Worm (Caenorhabditis elegans) whole organism, L1 larva: ENCODE data around the gene T07D3.4.
A peak's percentile ranks its signal among the peaks of the same experiment; 100 is the strongest.

Experiments used
- C04F5.9 ChIP-seq: sonication (generic microtip); optimal IDR thresholded peaks from 2 replicates; lab custom pipeline; 2016; ENCODE audit warnings: missing genetic modification characterization, missing compliant biosample characterization
- C34B4.2 ChIP-seq: sonication (generic microtip); optimal IDR thresholded peaks from 2 replicates; lab custom pipeline; 2017; ENCODE audit warnings: mild to moderate bottlenecking, missing genetic modification characterization, missing compliant biosample characterization
- aha-1 ChIP-seq: fragments of 150-350 bp; optimal IDR thresholded peaks from 2 replicates; lab custom pipeline; 2014; ENCODE audit warnings: missing biosample characterization, missing genetic modification characterization
- alr-1 ChIP-seq: fragments of 200-800 bp; sonication (Bioruptor generic); optimal IDR thresholded peaks from 2 replicates; lab custom pipeline; 2018; ENCODE audit warnings: borderline replicate concordance, mild to moderate bottlenecking, missing genetic modification characterization, missing compliant biosample characterization
- ceh-63 ChIP-seq: fragments of 200-800 bp; sonication (Bioruptor generic); optimal IDR thresholded peaks from 2 replicates; lab custom pipeline; 2018; ENCODE audit warnings: mild to moderate bottlenecking, missing genetic modification characterization, missing compliant biosample characterization
- ceh-8 ChIP-seq: fragments of 200-800 bp; sonication (Bioruptor generic); optimal IDR thresholded peaks from 2 replicates; lab custom pipeline; 2018; ENCODE audit warnings: mild to moderate bottlenecking, missing genetic modification characterization, moderate library complexity, missing compliant biosample characterization
- ceh-88 ChIP-seq: fragments of 200-800 bp; sonication (Bioruptor generic); IDR thresholded peaks from 2 replicates; pipeline ENCODE4 v1.3.6; 2022; ENCODE audit warnings: missing genetic modification characterization, missing compliant biosample characterization
- ceh-90 ChIP-seq: sonication (generic microtip); optimal IDR thresholded peaks from 2 replicates; lab custom pipeline; 2016; ENCODE audit warnings: missing genetic modification characterization, missing compliant biosample characterization
- ces-1 ChIP-seq: fragments of 150-350 bp; optimal IDR thresholded peaks from 2 replicates; lab custom pipeline; 2014; ENCODE audit warnings: missing biosample characterization, missing genetic modification reagents, missing genetic modification characterization
- efl-1 ChIP-seq, 4 experiments: fragments of 150-350 bp; optimal IDR thresholded peaks in 3 of 4; peaks in 1 of 4; 1 replicate in 1 of 4; 2 replicates in 3 of 4; lab custom pipeline; 2014; ENCODE audit warnings: missing biosample characterization in 2 of 4, missing genetic modification characterization in 2 of 4, missing genetic modification reagents in 2 of 4
- efl-3 ChIP-seq: fragments of 200-800 bp; sonication (Bioruptor generic); optimal IDR thresholded peaks from 2 replicates; lab custom pipeline; 2018; ENCODE audit warnings: mild to moderate bottlenecking, missing genetic modification characterization, missing compliant biosample characterization
- egl-13 ChIP-seq: sonication (generic microtip); optimal IDR thresholded peaks from 2 replicates; lab custom pipeline; 2016; ENCODE audit warnings: missing genotype, missing genetic modification reagents, missing genetic modification characterization, missing compliant biosample characterization
- egl-27 ChIP-seq, 2 experiments: fragments of 150-350 bp in 1 of 2; sonication (generic microtip); optimal IDR thresholded peaks; 3 replicates each; lab custom pipeline; 2017 to 2018; ENCODE audit warnings: missing biosample characterization in 2 of 2, missing genetic modification characterization in 2 of 2, missing genetic modification reagents in 2 of 2
- fkh-8 ChIP-seq: sonication (generic microtip); optimal IDR thresholded peaks from 2 replicates; lab custom pipeline; 2016; ENCODE audit warnings: mild to moderate bottlenecking, missing genetic modification characterization, missing compliant biosample characterization
- fos-1 ChIP-seq: fragments of 150-350 bp; optimal IDR thresholded peaks from 2 replicates; lab custom pipeline; 2014; ENCODE audit warnings: missing biosample characterization, missing genetic modification characterization
- grh-1 ChIP-seq: fragments of 200-800 bp; sonication (Bioruptor generic); IDR thresholded peaks from 2 replicates; pipeline ENCODE4 v1.3.6; 2022; ENCODE audit warnings: missing genetic modification reagents, missing genetic modification characterization, missing compliant biosample characterization
- hlh-17 ChIP-seq: fragments of 200-800 bp; sonication (Bioruptor generic); optimal IDR thresholded peaks from 2 replicates; lab custom pipeline; 2018; ENCODE audit warnings: missing genetic modification characterization, mild to moderate bottlenecking, missing compliant biosample characterization, moderate library complexity, borderline replicate concordance
- hlh-4 ChIP-seq: sonication (generic microtip); optimal IDR thresholded peaks from 2 replicates; lab custom pipeline; 2016; ENCODE audit warnings: mild to moderate bottlenecking, missing genetic modification characterization, missing compliant biosample characterization
- hpl-2 ChIP-seq: fragments of 150-350 bp; optimal IDR thresholded peaks from 2 replicates; lab custom pipeline; 2014; ENCODE audit warnings: missing biosample characterization, missing genetic modification reagents, missing genetic modification characterization
- irx-1 ChIP-seq: sonication (generic microtip); optimal IDR thresholded peaks from 2 replicates; lab custom pipeline; 2016; ENCODE audit warnings: missing genetic modification characterization, missing compliant biosample characterization
- lin-13 ChIP-seq: fragments of 150-350 bp; optimal IDR thresholded peaks from 2 replicates; lab custom pipeline; 2014; ENCODE audit warnings: missing biosample characterization, missing genetic modification reagents, missing genetic modification characterization
- lin-14 ChIP-seq: fragments of 200-800 bp; sonication (Bioruptor generic); optimal IDR thresholded peaks from 2 replicates; lab custom pipeline; 2018; ENCODE audit warnings: mild to moderate bottlenecking, missing genetic modification characterization, moderate library complexity, missing compliant biosample characterization
- lin-15B ChIP-seq: fragments of 150-350 bp; sonication (generic microtip); optimal IDR thresholded peaks from 3 replicates; lab custom pipeline; 2014; ENCODE audit warnings: missing biosample characterization, missing genetic modification characterization
- lin-39 ChIP-seq: fragments of 150-350 bp; optimal IDR thresholded peaks from 2 replicates; lab custom pipeline; 2014; ENCODE audit warnings: missing biosample characterization, missing genetic modification reagents, missing genetic modification characterization
- lsy-2 ChIP-seq, 2 experiments: fragments of 150-350 bp; optimal IDR thresholded peaks; 2 replicates each; lab custom pipeline; 2014; ENCODE audit warnings: missing biosample characterization in 2 of 2, missing genetic modification characterization in 2 of 2
- mab-9 ChIP-seq: fragments of 200-800 bp; sonication (Bioruptor generic); IDR thresholded peaks from 2 replicates; pipeline ENCODE4 v1.3.6; 2022; ENCODE audit warnings: missing genetic modification reagents, missing genetic modification characterization, missing compliant biosample characterization
- mef-2 ChIP-seq: fragments of 150-350 bp; optimal IDR thresholded peaks from 2 replicates; lab custom pipeline; 2014; ENCODE audit warnings: missing biosample characterization, missing genetic modification characterization
- mep-1 ChIP-seq: fragments of 150-350 bp; optimal IDR thresholded peaks from 2 replicates; lab custom pipeline; 2014; ENCODE audit warnings: missing biosample characterization, missing genetic modification characterization
- nhr-11 ChIP-seq: fragments of 150-350 bp; optimal IDR thresholded peaks from 2 replicates; lab custom pipeline; 2014; ENCODE audit warnings: missing biosample characterization, missing genetic modification characterization
- nhr-19 ChIP-seq: fragments of 200-800 bp; sonication (Bioruptor generic); conservative IDR thresholded peaks from 2 replicates; pipeline ENCODE4 v1.3.6; 2022; ENCODE audit warnings: missing genetic modification characterization, missing compliant biosample characterization
- nhr-20 ChIP-seq: sonication (generic microtip); optimal IDR thresholded peaks from 2 replicates; lab custom pipeline; 2016; ENCODE audit warnings: mild to moderate bottlenecking, missing genetic modification characterization, missing compliant biosample characterization
- nhr-28 ChIP-seq: fragments of 150-350 bp; optimal IDR thresholded peaks from 2 replicates; lab custom pipeline; 2014; ENCODE audit warnings: missing biosample characterization, missing genetic modification characterization
- nhr-71 ChIP-seq: sonication (generic microtip); optimal IDR thresholded peaks from 2 replicates; lab custom pipeline; 2016; ENCODE audit warnings: mild to moderate bottlenecking, missing genetic modification characterization, moderate library complexity, missing compliant biosample characterization
- nhr-76 ChIP-seq: sonication (generic microtip); optimal IDR thresholded peaks from 2 replicates; lab custom pipeline; 2017; ENCODE audit warnings: missing biosample characterization, missing genetic modification characterization
- nhr-77 ChIP-seq: fragments of 150-350 bp; optimal IDR thresholded peaks from 2 replicates; lab custom pipeline; 2014; ENCODE audit warnings: missing biosample characterization, missing genetic modification characterization
- nhr-84 ChIP-seq: sonication (generic microtip); optimal IDR thresholded peaks from 2 replicates; lab custom pipeline; 2017; ENCODE audit warnings: missing biosample characterization, missing genetic modification characterization
- nhr-85 ChIP-seq: sonication (generic microtip); peaks from one replicate; lab custom pipeline; 2016; ENCODE audit warnings: missing genetic modification characterization, inconsistent platforms, missing compliant biosample characterization
- pag-3 ChIP-seq: sonication (generic microtip); optimal IDR thresholded peaks from 2 replicates; lab custom pipeline; 2017; ENCODE audit warnings: missing genetic modification characterization, mild to moderate bottlenecking, missing compliant biosample characterization, antibody characterized with exemption, borderline replicate concordance; ENCODE audit not compliant: insufficient read depth
- pax-3 ChIP-seq: fragments of 200-800 bp; sonication (Bioruptor generic); optimal IDR thresholded peaks from 2 replicates; lab custom pipeline; 2018; ENCODE audit warnings: mild to moderate bottlenecking, missing genetic modification characterization, moderate library complexity, missing compliant biosample characterization
- pqm-1 ChIP-seq: sonication (generic microtip); optimal IDR thresholded peaks from 3 replicates; lab custom pipeline; 2017; ENCODE audit warnings: missing biosample characterization, missing genetic modification characterization
- rnt-1 ChIP-seq: sonication (generic microtip); optimal IDR thresholded peaks from 2 replicates; lab custom pipeline; 2016; ENCODE audit warnings: mild to moderate bottlenecking, missing genetic modification characterization, moderate library complexity, missing compliant biosample characterization
- snu-23 ChIP-seq: sonication (generic microtip); optimal IDR thresholded peaks from 2 replicates; lab custom pipeline; 2016; ENCODE audit warnings: missing genetic modification characterization, missing compliant biosample characterization
- sptf-1 ChIP-seq: fragments of 150-350 bp; optimal IDR thresholded peaks from 2 replicates; lab custom pipeline; 2014; ENCODE audit warnings: missing biosample characterization, missing genetic modification characterization
- swsn-7 ChIP-seq: sonication (generic microtip); optimal IDR thresholded peaks from 2 replicates; lab custom pipeline; 2016; ENCODE audit warnings: missing genetic modification characterization, missing compliant biosample characterization
- tbx-2 ChIP-seq: sonication (generic microtip); optimal IDR thresholded peaks from 2 replicates; lab custom pipeline; 2016; ENCODE audit warnings: missing genetic modification characterization, missing compliant biosample characterization
- tlp-1 ChIP-seq: fragments of 150-350 bp; optimal IDR thresholded peaks from 2 replicates; lab custom pipeline; 2014; ENCODE audit warnings: missing biosample characterization, missing genetic modification characterization
- unc-30 ChIP-seq: sonication (generic microtip); optimal IDR thresholded peaks from 2 replicates; lab custom pipeline; 2017; ENCODE audit warnings: missing biosample characterization, missing genetic modification characterization
- unc-62 ChIP-seq: fragments of 150-350 bp; optimal IDR thresholded peaks from 2 replicates; lab custom pipeline; 2014; ENCODE audit warnings: missing biosample characterization, missing genetic modification reagents, missing genetic modification characterization
- unc-86 ChIP-seq: sonication (generic microtip); optimal IDR thresholded peaks from 2 replicates; lab custom pipeline; 2016; ENCODE audit warnings: missing genetic modification characterization, missing compliant biosample characterization
- unc-98 ChIP-seq: fragments of 200-800 bp; sonication (Bioruptor generic); IDR thresholded peaks from 2 replicates; pipeline ENCODE4 v1.3.6; 2022; ENCODE audit warnings: missing genetic modification characterization, missing compliant biosample characterization
- zag-1 ChIP-seq: fragments of 150-350 bp; optimal IDR thresholded peaks from 2 replicates; lab custom pipeline; 2014; ENCODE audit warnings: missing biosample characterization, missing genetic modification characterization
- ztf-11 ChIP-seq, 2 experiments: sonication (generic microtip); optimal IDR thresholded peaks; 2 replicates each; lab custom pipeline; 2016 to 2017; ENCODE audit warnings: missing genetic modification characterization in 2 of 2, missing biosample characterization in 1 of 2, missing compliant biosample characterization in 1 of 2

The T07D3.4 gene

DNA sequence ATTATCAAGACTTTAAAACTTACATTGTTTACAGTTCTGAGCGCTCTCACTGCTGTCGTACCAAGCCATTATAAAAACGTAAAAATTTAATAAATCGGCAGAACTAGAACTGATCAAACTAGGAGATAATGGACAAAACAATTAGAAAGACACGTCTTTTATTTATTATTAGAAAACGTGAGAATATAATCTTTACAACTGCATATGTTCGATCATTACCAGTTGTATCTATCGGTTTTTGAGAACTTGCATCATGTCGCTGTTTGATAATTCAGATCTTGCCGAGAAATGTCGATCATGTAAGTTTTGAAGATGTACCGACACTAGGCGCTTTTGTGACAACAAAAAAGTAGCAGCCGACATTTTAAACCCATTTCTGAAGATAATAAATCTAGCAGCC lies 42.5 kb upstream of the T07D3.4 start, which contains the start of gene F28A10.7:
Gene F28A10.7, minus strand, starts transcription at position 101 of the 400 bp plus-strand sequence.
- no peak for TF ChIP-seq hpl-2 (GFP tag; lab: Kevin White, UChicago)
- TF ChIP-seq alr-1 (tag; lab: Kevin White, UChicago) = no peak
- no peak for TF ChIP-seq ceh-63
- no peak for TF ChIP-seq lin-39
- TF ChIP-seq efl-3 (GFP tag; lab: Kevin White, UChicago) = no peak
- no peak for TF ChIP-seq unc-98
- no peak for TF ChIP-seq mep-1 (tag; lab: Kevin White, UChicago)
- TF ChIP-seq lin-15B (tag; lab: Kevin White, UChicago) = no peak
- no peak for TF ChIP-seq egl-13 (tag; lab: Kevin White, UChicago)
- TF ChIP-seq pax-3 = no peak
- no peak for TF ChIP-seq nhr-76
- no peak for TF ChIP-seq mab-9 (GFP tag; lab: Robert Waterston, UW)
- TF ChIP-seq pqm-1 = no peak
- TF ChIP-seq, all 84 proteins: peak for 0

ce11 chrII:848519-848918 lies 39.6 kb upstream of the T07D3.4 start, which contains the start of the genes acdh-9 and F28A10.13:
Gene acdh-9, minus strand, starts transcription at chrII:848603.
Gene F28A10.13, plus strand, starts transcription at chrII:848812.
- TF ChIP-seq nhr-20 (peak; percentile 93), ces-1 (GFP tag; lab: Kevin White, UChicago) (no peak), lin-13 (GFP tag; lab: Kevin White, UChicago) (peak; percentile 9), zag-1 (tag; lab: Kevin White, UChicago) (no peak), ztf-11 (tag; optimal IDR thresholded peaks at IDR 0.05; lab: Kevin White, UChicago) (no peak), efl-1 (optimal IDR thresholded peaks at IDR 0.05; lab: Kevin White, UChicago) (peak; percentile 52 to 59), efl-1 (GFP tag; optimal IDR thresholded peaks at IDR 0.05 in 1 of 2; lab: Kevin White, UChicago) (peak in 1 of 2 experiments; percentile 40), hlh-17 (GFP tag; lab: Kevin White, UChicago) (no peak), nhr-84 (tag; lab: Kevin White, UChicago) (no peak), ceh-88 (GFP tag; lab: Robert Waterston, UW) (no peak), tlp-1 (tag; lab: Kevin White, UChicago) (no peak), swsn-7 (tag; lab: Kevin White, UChicago) (peak; percentile 35), pag-3 (tag; lab: Kevin White, UChicago) (peak; percentile 40), lin-14 (GFP tag; lab: Kevin White, UChicago) (peak; percentile 84), tbx-2 (tag; lab: Kevin White, UChicago) (peak; percentile 28), fkh-8 (tag; lab: Kevin White, UChicago) (no peak), unc-30 (tag; lab: Kevin White, UChicago) (no peak), unc-62 (no peak), nhr-11 (tag; lab: Kevin White, UChicago) (no peak), hlh-4 (tag; lab: Kevin White, UChicago) (no peak), egl-13 (tag; lab: Kevin White, UChicago) (no peak), unc-98 (no peak), nhr-85 (tag; lab: Kevin White, UChicago) (peak; percentile 72), lsy-2 (tag; optimal IDR thresholded peaks at IDR 0.05; lab: Kevin White, UChicago) (peak in 1 of 2 experiments; percentile 51), mef-2 (tag; lab: Kevin White, UChicago) (no peak), nhr-71 (tag; lab: Kevin White, UChicago) (peak; percentile 87), ceh-8 (GFP tag; lab: Kevin White, UChicago) (no peak), nhr-77 (tag; lab: Kevin White, UChicago) (no peak), aha-1 (tag; lab: Kevin White, UChicago) (no peak), mep-1 (tag; lab: Kevin White, UChicago) (peak; percentile 53), C04F5.9 (tag; lab: Kevin White, UChicago) (no peak), egl-27 (tag; optimal IDR thresholded peaks at IDR 0.05; lab: Kevin White, UChicago) (no peak), rnt-1 (tag; lab: Kevin White, UChicago) (peak; percentile 75), sptf-1 (no peak), C34B4.2 (tag; lab: Kevin White, UChicago) (no peak), snu-23 (GFP tag; lab: Kevin White, UChicago) (peak; percentile 82), irx-1 (tag; lab: Kevin White, UChicago) (no peak), fos-1 (tag; lab: Kevin White, UChicago) (no peak), unc-86 (tag; lab: Kevin White, UChicago) (no peak), nhr-28 (tag; lab: Kevin White, UChicago) (no peak), ceh-90 (no peak), grh-1 (GFP tag; lab: Robert Waterston, UW) (no peak), nhr-19 (peak; percentile 51)
